Fruit fly (Drosophila melanogaster): ENCODE data around the gene CG4213.

The CG4213 gene

dm6 chr2L:430820-431628, 29.0 kb upstream of the CG4213 start, which contains the start of gene ex (continued):
- TF ChIP-seq Doc3 (GFP tag; IDR thresholded peaks at IDR 0.05; ENCODE audit: partially characterized antibody) (no peak), CG12071 (GFP tag; optimal IDR thresholded peaks at IDR 0.05) (peak; percentile 87), CG15479 (GFP tag; optimal IDR thresholded peaks at IDR 0.05) (no peak), sens (GFP tag) (peak; percentile 92), br (optimal IDR thresholded peaks at IDR 0.05) (no peak), CG16863 (GFP tag; optimal IDR thresholded peaks at IDR 0.05) (peak; percentile 15), CG10321 (GFP tag; IDR thresholded peaks at IDR 0.05) (peak; percentile 47; the same call in 1 of the 2 replicates), Xrp1 (GFP tag; IDR thresholded peaks at IDR 0.05) (peak; percentile 60), ind (GFP tag; optimal IDR thresholded peaks at IDR 0.05) (no peak), MTF-1 (GFP tag; optimal IDR thresholded peaks at IDR 0.05; ENCODE audit: borderline replicate concordance) (peak; percentile 79), Jarid2 (GFP tag; optimal IDR thresholded peaks at IDR 0.05) (peak; percentile 96), Camta (GFP tag; optimal IDR thresholded peaks at IDR 0.05) (peak; percentile 4), chinmo (GFP tag; IDR thresholded peaks at IDR 0.05; ENCODE audit: partially characterized antibody) (peak; percentile 53; the same call in 1 of the 4 replicates), schlank (tag; optimal IDR thresholded peaks at IDR 0.05) (peak; percentile 74), CG10462 (GFP tag; optimal IDR thresholded peaks at IDR 0.05) (peak; percentile 29), ac (GFP tag; optimal IDR thresholded peaks at IDR 0.05) (peak; percentile 40), exex (tag; optimal IDR thresholded peaks at IDR 0.05) (peak; percentile 14), CG10209 (GFP tag; optimal IDR thresholded peaks at IDR 0.05) (peak; percentile 56), tio (GFP tag; optimal IDR thresholded peaks at IDR 0.05) (no peak), Hsf (GFP tag; optimal IDR thresholded peaks at IDR 0.05) (peak; percentile 21), NFAT (GFP tag; IDR thresholded peaks at IDR 0.05) (no peak), CG18262 (tag; optimal IDR thresholded peaks at IDR 0.05) (peak; percentile 79), CG17612 (GFP tag; IDR thresholded peaks at IDR 0.05) (no peak), CG11723 (GFP tag; optimal IDR thresholded peaks at IDR 0.05) (peak; percentile 22), HHEX (GFP tag; optimal IDR thresholded peaks at IDR 0.05) (peak; percentile 49), Hey (tag; optimal IDR thresholded peaks at IDR 0.05) (peak; percentile 73), Sin3A (optimal IDR thresholded peaks at IDR 0.05) (no peak), Antp (GFP tag; optimal IDR thresholded peaks at IDR 0.05) (no peak), CG8290 (GFP tag; optimal IDR thresholded peaks at IDR 0.05) (peak; percentile 17), CG8290 (tag; optimal IDR thresholded peaks at IDR 0.05) (peak in 1 of 2 experiments; percentile 57), Adf1 (GFP tag; IDR thresholded peaks at IDR 0.05) (no peak; the same call in 1 of the 2 replicates), CG2116 (GFP tag; optimal IDR thresholded peaks at IDR 0.05) (peak; percentile 44), sima (GFP tag; optimal IDR thresholded peaks at IDR 0.05) (no peak), toy (GFP tag; IDR thresholded peaks at IDR 0.05) (no peak), ab (GFP tag; optimal IDR thresholded peaks at IDR 0.05) (no peak), cg (GFP tag; optimal IDR thresholded peaks at IDR 0.05) (peak; percentile 59), CG8089 (GFP tag; optimal IDR thresholded peaks at IDR 0.05) (peak; percentile 40), Med (GFP tag) (peak; percentile 91), D19A (tag; optimal IDR thresholded peaks at IDR 0.05) (peak; percentile 30), CG10979 (tag; optimal IDR thresholded peaks at IDR 0.05) (no peak), CG7556 (GFP tag; optimal IDR thresholded peaks at IDR 0.05) (peak; percentile 33), yki (optimal IDR thresholded peaks at IDR 0.05) (no peak), CG7987 (GFP tag; optimal IDR thresholded peaks at IDR 0.05) (peak; percentile 92), CG6254 (GFP tag; optimal IDR thresholded peaks at IDR 0.05) (peak; percentile 57), p53 (GFP tag; optimal IDR thresholded peaks at IDR 0.05) (peak; percentile 34), sqz (GFP tag; optimal IDR thresholded peaks at IDR 0.05) (peak; percentile 21), CG18011 (GFP tag; optimal IDR thresholded peaks at IDR 0.05) (no peak), slp2 (GFP tag; optimal IDR thresholded peaks at IDR 0.05) (no peak), cato (GFP tag; optimal IDR thresholded peaks at IDR 0.05; ENCODE audit: borderline replicate concordance) (no peak), CG12391 (tag; optimal IDR thresholded peaks at IDR 0.05) (peak; percentile 11)

Measured in whole organism, embryonic.